Worm (Caenorhabditis elegans): ENCODE results near the gene C34F6.5.

The C34F6.5 gene

DNA sequence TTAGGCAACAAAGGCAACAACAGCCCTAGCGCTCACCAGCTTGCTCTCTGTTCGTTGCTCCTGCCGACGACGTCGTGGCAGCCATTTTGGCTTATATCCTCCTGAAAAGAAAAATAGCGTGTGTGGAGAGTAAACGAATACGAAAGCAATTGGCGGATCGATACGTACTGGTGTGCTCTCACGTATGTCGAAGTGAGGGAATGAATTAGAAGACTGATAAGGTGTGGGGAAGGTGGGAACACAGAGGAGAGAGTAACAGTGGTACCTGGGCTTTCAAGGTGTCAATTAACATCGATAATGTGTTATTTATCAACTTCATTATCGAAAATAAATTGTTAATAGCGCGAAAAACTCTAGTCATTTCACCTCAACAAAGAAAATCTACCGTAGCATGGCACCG is at the start of gene C34F6.5:
Gene C34F6.5, minus strand, starts transcription at position 101 of the 400 bp plus-strand sequence.
- TF ChIP-seq flh-1 (GFP tag; optimal IDR thresholded peaks at IDR 0.05) (no peak), nhr-12 (tag; optimal IDR thresholded peaks at IDR 0.05) (no peak), lin-13 (tag; optimal IDR thresholded peaks at IDR 0.05) (no peak)

DNA sequence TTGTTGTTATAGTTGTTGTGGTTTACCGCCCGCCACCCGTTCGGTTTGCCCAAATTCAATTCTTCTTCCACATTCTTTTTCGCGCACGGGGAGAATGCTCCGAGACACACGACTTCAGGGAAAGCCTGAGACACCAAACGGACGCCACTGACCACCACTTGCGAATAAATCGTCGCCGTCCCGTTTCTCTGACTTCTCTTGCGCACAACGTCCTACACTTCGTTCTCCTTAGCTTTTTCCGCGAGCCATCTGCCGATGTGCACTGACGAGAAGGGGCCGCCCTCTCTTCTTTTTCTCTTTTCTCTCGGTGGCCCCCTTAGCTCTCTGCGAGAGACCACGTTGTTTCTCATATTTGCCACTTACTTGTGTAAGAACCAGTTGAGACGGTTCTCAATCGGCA is 48.4 kb upstream of the C34F6.5 start, which contains the start of gene C03A3.1:
Gene C03A3.1, plus strand, starts transcription at position 291 of the 400 bp plus-strand sequence.
- TF ChIP-seq M03D4.4 (tag; optimal IDR thresholded peaks at IDR 0.05) (no peak), elt-1 (tag; optimal IDR thresholded peaks at IDR 0.05; ENCODE audit: borderline replicate concordance, insufficient read depth) (no peak), sptf-1 (tag; optimal IDR thresholded peaks at IDR 0.05) (peak; percentile 35), flh-1 (GFP tag; optimal IDR thresholded peaks at IDR 0.05) (no peak), lin-32 (GFP tag; optimal IDR thresholded peaks at IDR 0.05) (peak; percentile 29), lin-13 (tag; optimal IDR thresholded peaks at IDR 0.05) (peak; percentile 17), nhr-28 (tag; optimal IDR thresholded peaks at IDR 0.05) (no peak), cnd-1 (tag; optimal IDR thresholded peaks at IDR 0.05) (peak; percentile 61), mab-5 (tag; optimal IDR thresholded peaks at IDR 0.05) (no peak), ces-1 (GFP tag; optimal IDR thresholded peaks at IDR 0.05) (peak; percentile 36), ztf-11 (tag; optimal IDR thresholded peaks at IDR 0.05) (no peak), lsy-2 (tag; optimal IDR thresholded peaks at IDR 0.05) (no peak), pha-4 (tag; optimal IDR thresholded peaks at IDR 0.05) (no peak), mls-2 (tag; optimal IDR thresholded peaks at IDR 0.05) (peak; percentile 51), hlh-1 (tag; optimal IDR thresholded peaks at IDR 0.05) (peak; percentile 14), tbx-8 (GFP tag; optimal IDR thresholded peaks at IDR 0.05) (no peak), unc-120 (tag; optimal IDR thresholded peaks at IDR 0.05; ENCODE audit: poor library complexity, severe bottlenecking) (peak; percentile 40), drap-1 (GFP tag; optimal IDR thresholded peaks at IDR 0.05) (peak; percentile 47)

DNA sequence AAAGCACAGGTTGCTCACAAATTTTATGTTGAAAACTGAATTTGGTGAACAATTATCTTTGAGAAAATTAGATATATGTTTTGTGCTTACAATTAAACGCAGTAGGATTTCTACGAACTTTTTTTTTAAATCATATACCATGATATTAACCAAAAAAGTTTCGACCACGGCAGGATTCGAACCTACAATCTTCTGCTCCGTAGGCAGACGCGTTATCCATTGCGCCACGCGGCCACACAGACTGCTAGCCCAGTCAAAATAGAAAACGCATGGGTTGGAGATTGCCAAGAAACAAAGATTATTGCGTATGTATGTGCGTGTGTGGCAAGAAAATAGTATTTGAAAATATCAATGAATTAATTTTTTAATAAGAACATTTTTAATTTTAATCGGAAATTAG is 43.7 kb upstream of the C34F6.5 start:
- no peak for TF ChIP-seq unc-39 (tag; optimal IDR thresholded peaks at IDR 0.05)
- peak; percentile 85 for TF ChIP-seq ceh-83 (GFP tag; optimal IDR thresholded peaks at IDR 0.05)
- no peak for TF ChIP-seq ceh-39 (tag; optimal IDR thresholded peaks at IDR 0.05)
- TF ChIP-seq nhr-237 (tag; optimal IDR thresholded peaks at IDR 0.05), result no peak
- TF ChIP-seq elt-3 (tag; optimal IDR thresholded peaks at IDR 0.05), result no peak
- peak; percentile 53 for TF ChIP-seq lin-32 (GFP tag; optimal IDR thresholded peaks at IDR 0.05)
- no peak for TF ChIP-seq nhr-2 (tag; optimal IDR thresholded peaks at IDR 0.05)
- no peak for TF ChIP-seq mab-5 (tag; optimal IDR thresholded peaks at IDR 0.05)
- TF ChIP-seq hlh-1 (tag; optimal IDR thresholded peaks at IDR 0.05), result no peak
- peak; percentile 78 for TF ChIP-seq mls-2 (tag; optimal IDR thresholded peaks at IDR 0.05)
- no peak for TF ChIP-seq nhr-12 (tag; optimal IDR thresholded peaks at IDR 0.05)
- no peak for TF ChIP-seq ces-1 (GFP tag; optimal IDR thresholded peaks at IDR 0.05)
- no peak for TF ChIP-seq blmp-1 (tag; optimal IDR thresholded peaks at IDR 0.05)
- no peak for TF ChIP-seq nhr-28 (tag; optimal IDR thresholded peaks at IDR 0.05)
- peak; percentile 65 for TF ChIP-seq sem-2 (GFP tag; optimal IDR thresholded peaks at IDR 0.05)
- TF ChIP-seq zip-8 (tag; optimal IDR thresholded peaks at IDR 0.05), result peak; percentile 32
- peak; percentile 37 for TF ChIP-seq ham-2 (GFP tag; optimal IDR thresholded peaks at IDR 0.05)
- no peak for TF ChIP-seq elt-1 (tag; optimal IDR thresholded peaks at IDR 0.05; ENCODE audit: borderline replicate concordance, insufficient read depth)
- TF ChIP-seq flh-1 (GFP tag; optimal IDR thresholded peaks at IDR 0.05), result peak; percentile 39
- peak; percentile 70 for TF ChIP-seq unc-120 (tag; optimal IDR thresholded peaks at IDR 0.05; ENCODE audit: poor library complexity, severe bottlenecking)
- TF ChIP-seq drap-1 (GFP tag; optimal IDR thresholded peaks at IDR 0.05), result peak; percentile 61
- TF ChIP-seq pha-4 (tag; optimal IDR thresholded peaks at IDR 0.05), result no peak
- TF ChIP-seq ztf-11 (tag; optimal IDR thresholded peaks at IDR 0.05), result no peak
- TF ChIP-seq ceh-43 (GFP tag; optimal IDR thresholded peaks at IDR 0.05), result peak; percentile 57
- no peak for TF ChIP-seq nhr-76 (tag; optimal IDR thresholded peaks at IDR 0.05)
- TF ChIP-seq sptf-1 (tag; optimal IDR thresholded peaks at IDR 0.05), result peak; percentile 73
- no peak for TF ChIP-seq snpc-4 (tag; optimal IDR thresholded peaks at IDR 0.05)
- no peak for TF ChIP-seq lsy-2 (tag; optimal IDR thresholded peaks at IDR 0.05)
- TF ChIP-seq unc-62 (GFP tag; optimal IDR thresholded peaks at IDR 0.05), result no peak
- TF ChIP-seq tbx-8 (GFP tag; optimal IDR thresholded peaks at IDR 0.05), result peak; percentile 28
- TF ChIP-seq mep-1 (tag; optimal IDR thresholded peaks at IDR 0.05), result peak; percentile 42
- peak; percentile 62 for TF ChIP-seq cnd-1 (tag; optimal IDR thresholded peaks at IDR 0.05)
- no peak for TF ChIP-seq lin-13 (tag; optimal IDR thresholded peaks at IDR 0.05)
- TF ChIP-seq bed-3 (GFP tag; optimal IDR thresholded peaks at IDR 0.05), result peak; percentile 30
- peak; percentile 69 for TF ChIP-seq M03D4.4 (tag; optimal IDR thresholded peaks at IDR 0.05)

All from whole organism, mixed stage, embryonic.